Worm (Caenorhabditis elegans): Measurements from ENCODE around the gene taf-11.1.

ce11 chrX:4222200-4222599, 32.8 kb upstream of the taf-11.1 start:
- TF ChIP-seq sup-37 (GFP tag; optimal IDR thresholded peaks at IDR 0.05) (no peak), ets-5 (GFP tag; IDR thresholded peaks at IDR 0.05) (no peak), vab-15 (tag; optimal IDR thresholded peaks at IDR 0.05) (no peak), ama-1 (optimal IDR thresholded peaks at IDR 0.05) (no peak), lin-15B (tag; optimal IDR thresholded peaks at IDR 0.05) (no peak), Y116A8C.19 (tag; optimal IDR thresholded peaks at IDR 0.05; ENCODE audit: borderline replicate concordance) (no peak), F16B12.6 (tag; optimal IDR thresholded peaks at IDR 0.05) (no peak), lin-39 (tag; optimal IDR thresholded peaks at IDR 0.05) (no peak)

Measured in whole organism, L1 larva.